Fruit fly (Drosophila melanogaster) whole organism, pupa: ENCODE data around the gene Trmt112.

Experiments used
- CG13204 ChIP-seq: fragments of 200-800 bp; sonication (Bioruptor generic); optimal IDR thresholded peaks from 2 replicates; lab custom pipeline; 2018; ENCODE audit warnings: missing biosample characterization, mild to moderate bottlenecking, missing genetic modification characterization, moderate library complexity
- CG8301 ChIP-seq: fragments of 200-800 bp; sonication (Bioruptor generic); optimal IDR thresholded peaks from 2 replicates; lab custom pipeline; 2018; ENCODE audit warnings: missing biosample characterization, mild to moderate bottlenecking, missing genetic modification characterization
- CG9948 ChIP-seq: fragments of 200-800 bp; sonication (Bioruptor generic); optimal IDR thresholded peaks from 2 replicates; lab custom pipeline; 2018; ENCODE audit warnings: missing biosample characterization, mild to moderate bottlenecking, missing genetic modification characterization, moderate library complexity
- EcR ChIP-seq: fragments of 200-800 bp; sonication (Bioruptor generic); optimal IDR thresholded peaks from 3 replicates; lab custom pipeline; 2019; ENCODE audit warnings: missing biosample characterization, missing genetic modification characterization, mild to moderate bottlenecking, moderate library complexity, missing genetic modification reagents
- Ets98B ChIP-seq: fragments of 200-800 bp; sonication (Bioruptor generic); IDR thresholded peaks from 2 replicates; pipeline ENCODE4 v1.3.6; 2022; ENCODE audit warnings: missing biosample characterization, missing genetic modification characterization

DNA sequence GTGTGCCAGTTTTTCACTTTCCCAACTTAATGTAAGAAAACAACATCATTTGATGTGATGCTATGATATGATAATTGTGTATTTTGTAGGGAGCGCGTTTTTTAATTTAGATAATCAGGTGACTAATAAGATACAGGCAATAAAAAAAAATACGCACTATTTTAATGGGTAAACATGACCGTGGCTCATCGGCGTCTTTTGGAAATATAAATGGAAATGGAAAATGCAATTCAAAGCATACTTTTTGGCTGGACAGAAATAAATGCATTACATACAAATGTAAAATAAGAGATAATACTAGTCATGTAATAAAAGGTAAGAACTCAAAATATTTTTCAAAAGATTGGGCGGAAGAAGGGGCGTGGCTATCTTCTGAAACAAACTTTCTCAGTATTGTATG lies 45.8 kb upstream of the Trmt112 start:
- TF ChIP-seq CG9948 (tag; lab: Kevin White, UChicago) (no peak), CG8301 (tag; lab: Kevin White, UChicago) (no peak), CG13204 (GFP tag; lab: Kevin White, UChicago) (no peak), Ets98B (GFP tag; lab: Robert Waterston, UW) (no peak), EcR (GFP tag; lab: Kevin White, UChicago) (no peak)
